Fruit fly (Drosophila melanogaster) whole organism, pupa: ENCODE measurements around the gene ex.

Source experiments
- CG10348 ChIP-seq: fragments of 200-800 bp; sonication (Bioruptor generic); IDR thresholded peaks from 2 replicates; pipeline ENCODE4 v1.3.6; 2022; ENCODE audit warnings: missing biosample characterization, missing genetic modification characterization
- CG12605 ChIP-seq: fragments of 200-800 bp; sonication (Bioruptor generic); IDR thresholded peaks from 2 replicates; pipeline ENCODE4 v1.3.6; 2022; ENCODE audit warnings: missing biosample characterization, missing genetic modification characterization
- CG13204 ChIP-seq: fragments of 200-800 bp; sonication (Bioruptor generic); optimal IDR thresholded peaks from 2 replicates; lab custom pipeline; 2018; ENCODE audit warnings: missing biosample characterization, mild to moderate bottlenecking, missing genetic modification characterization, moderate library complexity
- CG14655 ChIP-seq: fragments of 200-800 bp; sonication (Bioruptor generic); optimal IDR thresholded peaks from 3 replicates; lab custom pipeline; 2017; ENCODE audit warnings: mild to moderate bottlenecking, missing biosample characterization, missing genetic modification reagents, missing genetic modification characterization
- CG15710 ChIP-seq: fragments of 200-800 bp; sonication (Bioruptor generic); optimal IDR thresholded peaks from 2 replicates; lab custom pipeline; 2018; ENCODE audit warnings: missing biosample characterization, mild to moderate bottlenecking, missing genetic modification characterization, moderate library complexity
- CG17806 ChIP-seq: fragments of 200-800 bp; sonication (Bioruptor generic); optimal IDR thresholded peaks from 2 replicates; lab custom pipeline; 2018; ENCODE audit warnings: missing biosample characterization, mild to moderate bottlenecking, missing genetic modification characterization, moderate library complexity
- CG32121 ChIP-seq: fragments of 200-800 bp; sonication (Bioruptor generic); IDR thresholded peaks from 2 replicates; pipeline ENCODE4 v1.3.6; 2022; ENCODE audit warnings: missing biosample characterization, missing genetic modification characterization
- CG34367 ChIP-seq: fragments of 200-800 bp; sonication (Bioruptor generic); optimal IDR thresholded peaks from 2 replicates; lab custom pipeline; 2018; ENCODE audit warnings: missing biosample characterization, mild to moderate bottlenecking, missing genetic modification characterization
- CG4496 ChIP-seq: fragments of 200-800 bp; sonication (Bioruptor generic); IDR thresholded peaks from 3 replicates; pipeline ENCODE4 v1.3.6; 2022; ENCODE audit warnings: missing biosample characterization, missing genetic modification characterization
- CG8159 ChIP-seq: fragments of 200-800 bp; sonication (Bioruptor generic); optimal IDR thresholded peaks from 3 replicates; lab custom pipeline; 2018; ENCODE audit warnings: missing biosample characterization, mild to moderate bottlenecking, missing genetic modification characterization, moderate library complexity
- CG8301 ChIP-seq: fragments of 200-800 bp; sonication (Bioruptor generic); optimal IDR thresholded peaks from 2 replicates; lab custom pipeline; 2018; ENCODE audit warnings: missing biosample characterization, mild to moderate bottlenecking, missing genetic modification characterization
- CG9948 ChIP-seq: fragments of 200-800 bp; sonication (Bioruptor generic); optimal IDR thresholded peaks from 2 replicates; lab custom pipeline; 2018; ENCODE audit warnings: missing biosample characterization, mild to moderate bottlenecking, missing genetic modification characterization, moderate library complexity
- D1 ChIP-seq: fragments of 200-800 bp; sonication (Bioruptor generic); optimal IDR thresholded peaks from 2 replicates; lab custom pipeline; 2018; ENCODE audit warnings: missing biosample characterization, mild to moderate bottlenecking, missing genetic modification characterization, moderate library complexity
- EcR ChIP-seq: fragments of 200-800 bp; sonication (Bioruptor generic); optimal IDR thresholded peaks from 3 replicates; lab custom pipeline; 2019; ENCODE audit warnings: missing biosample characterization, missing genetic modification characterization, mild to moderate bottlenecking, moderate library complexity, missing genetic modification reagents
- Ets98B ChIP-seq: fragments of 200-800 bp; sonication (Bioruptor generic); IDR thresholded peaks from 2 replicates; pipeline ENCODE4 v1.3.6; 2022; ENCODE audit warnings: missing biosample characterization, missing genetic modification characterization
- Pif1A ChIP-seq: fragments of 200-800 bp; sonication (Bioruptor generic); optimal IDR thresholded peaks from 3 replicates; lab custom pipeline; 2016; ENCODE audit warnings: missing biosample characterization, missing genetic modification characterization
- Pif1B ChIP-seq: fragments of 200-800 bp; sonication (Bioruptor generic); optimal IDR thresholded peaks from 3 replicates; lab custom pipeline; 2016; ENCODE audit warnings: missing biosample characterization, missing genetic modification characterization
- Snoo ChIP-seq: fragments of 200-800 bp; sonication (Bioruptor generic); optimal IDR thresholded peaks from 3 replicates; lab custom pipeline; 2017; ENCODE audit warnings: missing biosample characterization, mild to moderate bottlenecking, missing genetic modification characterization, inconsistent platforms
- fd96Ca ChIP-seq: fragments of 200-800 bp; sonication (Bioruptor generic); IDR thresholded peaks from 3 replicates; pipeline ENCODE4 v1.3.6; 2022; ENCODE audit warnings: missing biosample characterization, missing genetic modification characterization
- gl ChIP-seq: fragments of 200-800 bp; sonication (Bioruptor generic); optimal IDR thresholded peaks from 2 replicates; lab custom pipeline; 2018; ENCODE audit warnings: missing biosample characterization, mild to moderate bottlenecking, missing genetic modification characterization
- rn ChIP-seq: fragments of 200-800 bp; sonication (Bioruptor generic); IDR thresholded peaks from 2 replicates; pipeline ENCODE4 v1.3.6; 2022; ENCODE audit warnings: missing biosample characterization, missing genetic modification characterization

The ex gene

dm6 chr2L:440638-441454 is 9.8 kb downstream of the ex start:
- TF ChIP-seq D1 (peak; percentile 90), CG12605 (GFP tag; lab: Robert Waterston, UW) (peak; percentile 20; the same call in 1 of the 2 replicates), CG10348 (GFP tag; lab: Robert Waterston, UW) (no peak), Ets98B (GFP tag; lab: Robert Waterston, UW) (no peak), CG17806 (peak; percentile 90), CG15710 (tag; lab: Kevin White, UChicago) (peak; percentile 92), fd96Ca (GFP tag; lab: Robert Waterston, UW) (no peak), Pif1A (GFP tag; lab: Kevin White, UChicago) (peak; percentile 83), CG14655 (peak; percentile 89), CG32121 (GFP tag; lab: Robert Waterston, UW) (no peak), Snoo (tag; lab: Kevin White, UChicago) (peak; percentile 90), CG8301 (peak; percentile 72), EcR (GFP tag; lab: Kevin White, UChicago) (no peak), CG8159 (tag; lab: Kevin White, UChicago) (peak; percentile 94), CG34367 (tag; lab: Kevin White, UChicago) (peak; percentile 86), Pif1B (GFP tag; lab: Kevin White, UChicago) (peak; percentile 87), rn (GFP tag; lab: Robert Waterston, UW) (no peak), gl (tag; lab: Kevin White, UChicago) (peak; percentile 53), CG13204 (GFP tag; lab: Kevin White, UChicago) (peak; percentile 73), CG9948 (tag; lab: Kevin White, UChicago) (peak; percentile 95), CG4496 (no peak; the same call in 1 of the 3 replicates)

- no peak for TF ChIP-seq Ets98B (GFP tag; lab: Robert Waterston, UW)
- no peak for TF ChIP-seq CG10348 (GFP tag; lab: Robert Waterston, UW)
- no peak for TF ChIP-seq fd96Ca (GFP tag; lab: Robert Waterston, UW)
- TF ChIP-seq CG32121 (GFP tag; lab: Robert Waterston, UW) = no peak
- no peak for TF ChIP-seq Pif1A (GFP tag; lab: Kevin White, UChicago)
- no peak for TF ChIP-seq D1
- TF ChIP-seq CG8301 = no peak
- no peak for TF ChIP-seq gl (tag; lab: Kevin White, UChicago)
- TF ChIP-seq CG13204 (GFP tag; lab: Kevin White, UChicago) = no peak
- TF ChIP-seq Snoo (tag; lab: Kevin White, UChicago) = no peak
- no peak for TF ChIP-seq CG34367 (tag; lab: Kevin White, UChicago)
- no peak for TF ChIP-seq CG17806
- TF ChIP-seq Pif1B (GFP tag; lab: Kevin White, UChicago) = no peak
- TF ChIP-seq CG14655 = no peak
- TF ChIP-seq rn (GFP tag; lab: Robert Waterston, UW) = no peak
- no peak for TF ChIP-seq CG9948 (tag; lab: Kevin White, UChicago)
- TF ChIP-seq CG12605 (GFP tag; lab: Robert Waterston, UW) = no peak
Observed at dm6 chr2L:441455-441730, 10.4 kb downstream of the ex start.

dm6 chr2L:441927-442691 is 11.1 kb downstream of the ex start:
- TF ChIP-seq CG12605 (GFP tag; lab: Robert Waterston, UW) (peak; percentile 92), Pif1B (GFP tag; lab: Kevin White, UChicago) (peak; percentile 97), CG32121 (GFP tag; lab: Robert Waterston, UW) (peak; percentile 89), gl (tag; lab: Kevin White, UChicago) (peak; percentile 93), Snoo (tag; lab: Kevin White, UChicago) (peak; percentile 95), CG9948 (tag; lab: Kevin White, UChicago) (peak; percentile 94), CG8159 (tag; lab: Kevin White, UChicago) (peak; percentile 95), CG34367 (tag; lab: Kevin White, UChicago) (peak; percentile 95), CG15710 (tag; lab: Kevin White, UChicago) (peak; percentile 96), CG10348 (GFP tag; lab: Robert Waterston, UW) (0 out of 2 replicates have a peak, but pooled peaks have one; percentile 36), CG14655 (peak; percentile 93), Pif1A (GFP tag; lab: Kevin White, UChicago) (peak; percentile 98), Ets98B (GFP tag; lab: Robert Waterston, UW) (peak; percentile 96), CG8301 (peak; percentile 92), D1 (no peak), CG13204 (GFP tag; lab: Kevin White, UChicago) (peak; percentile 89), CG17806 (peak; percentile 96), CG4496 (peak; percentile 96), rn (GFP tag; lab: Robert Waterston, UW) (peak; percentile 90), fd96Ca (GFP tag; lab: Robert Waterston, UW) (peak; percentile 96), EcR (GFP tag; lab: Kevin White, UChicago) (peak; percentile 65)

- no peak for TF ChIP-seq gl (tag; lab: Kevin White, UChicago)
- TF ChIP-seq CG8159 (tag; lab: Kevin White, UChicago) = no peak
- TF ChIP-seq Pif1B (GFP tag; lab: Kevin White, UChicago) = no peak
- TF ChIP-seq rn (GFP tag; lab: Robert Waterston, UW) = no peak
- no peak for TF ChIP-seq Snoo (tag; lab: Kevin White, UChicago)
- TF ChIP-seq CG9948 (tag; lab: Kevin White, UChicago) = no peak
- no peak for TF ChIP-seq CG8301
- no peak for TF ChIP-seq Pif1A (GFP tag; lab: Kevin White, UChicago)
- no peak for TF ChIP-seq CG34367 (tag; lab: Kevin White, UChicago)
Observed at dm6 chr2L:447124-447523, 16.1 kb downstream of the ex start.
